Worm (Caenorhabditis elegans) whole organism, young adult: ENCODE data around the gene morc-1.

Source experiments
- F49E8.2 ChIP-seq: sonication (generic microtip); optimal IDR thresholded peaks from 3 replicates; lab custom pipeline; 2017; ENCODE audit warnings: missing genetic modification characterization, mild to moderate bottlenecking, missing compliant biosample characterization, antibody characterized with exemption, moderate library complexity; ENCODE audit not compliant: insufficient read depth
- Y67H2A.10 ChIP-seq: fragments of 200-800 bp; sonication (Bioruptor generic); conservative IDR thresholded peaks from 2 replicates; pipeline ENCODE4 v1.3.6; 2022; ENCODE audit warnings: missing genetic modification reagents, missing genetic modification characterization, missing compliant biosample characterization
- bed-2 ChIP-seq: fragments of 200-800 bp; sonication (Bioruptor generic); IDR thresholded peaks from 2 replicates; pipeline ENCODE4 v1.3.6; 2022; ENCODE audit warnings: missing genetic modification reagents, missing genetic modification characterization, missing compliant biosample characterization
- nfya-1 ChIP-seq: sonication (generic microtip); optimal IDR thresholded peaks from 2 replicates; lab custom pipeline; 2017; ENCODE audit warnings: antibody characterized with exemption, missing compliant biosample characterization, missing genetic modification characterization, borderline replicate concordance; ENCODE audit not compliant: insufficient read depth
- nfya-2 ChIP-seq: fragments of 200-800 bp; sonication (Bioruptor generic); IDR thresholded peaks from 2 replicates; pipeline ENCODE4 v1.3.6; 2022; ENCODE audit warnings: missing genetic modification reagents, missing genetic modification characterization, missing compliant biosample characterization
- snpc-3.4 ChIP-seq: sonication (generic microtip); optimal IDR thresholded peaks from 2 replicates; lab custom pipeline; 2017; ENCODE audit warnings: missing genetic modification characterization, mild to moderate bottlenecking, missing compliant biosample characterization, antibody characterized with exemption, moderate library complexity, missing genotype, missing genetic modification reagents
- ztf-3 ChIP-seq: fragments of 200-800 bp; sonication (Bioruptor generic); optimal IDR thresholded peaks from 2 replicates; lab custom pipeline; 2018; ENCODE audit warnings: mild to moderate bottlenecking, missing genetic modification characterization, missing compliant biosample characterization

ce11 chrIII:5162820-5163631, 43.7 kb downstream of the morc-1 start, which contains the start of gene gars-1:
- no peak for TF ChIP-seq nfya-2 (GFP tag; lab: Robert Waterston, UW)
- no peak for TF ChIP-seq ztf-3 (GFP tag; lab: Kevin White, UChicago)
- no peak for TF ChIP-seq snpc-3.4 (tag; lab: Kevin White, UChicago)
- no peak for TF ChIP-seq nfya-1
- TF ChIP-seq F49E8.2, result no peak
- TF ChIP-seq Y67H2A.10 (GFP tag; lab: Robert Waterston, UW), result no peak
- TF ChIP-seq bed-2 (GFP tag; lab: Robert Waterston, UW), result no peak
